Fruit fly (Drosophila melanogaster): Measurements from ENCODE around the gene CG15803.

DNA sequence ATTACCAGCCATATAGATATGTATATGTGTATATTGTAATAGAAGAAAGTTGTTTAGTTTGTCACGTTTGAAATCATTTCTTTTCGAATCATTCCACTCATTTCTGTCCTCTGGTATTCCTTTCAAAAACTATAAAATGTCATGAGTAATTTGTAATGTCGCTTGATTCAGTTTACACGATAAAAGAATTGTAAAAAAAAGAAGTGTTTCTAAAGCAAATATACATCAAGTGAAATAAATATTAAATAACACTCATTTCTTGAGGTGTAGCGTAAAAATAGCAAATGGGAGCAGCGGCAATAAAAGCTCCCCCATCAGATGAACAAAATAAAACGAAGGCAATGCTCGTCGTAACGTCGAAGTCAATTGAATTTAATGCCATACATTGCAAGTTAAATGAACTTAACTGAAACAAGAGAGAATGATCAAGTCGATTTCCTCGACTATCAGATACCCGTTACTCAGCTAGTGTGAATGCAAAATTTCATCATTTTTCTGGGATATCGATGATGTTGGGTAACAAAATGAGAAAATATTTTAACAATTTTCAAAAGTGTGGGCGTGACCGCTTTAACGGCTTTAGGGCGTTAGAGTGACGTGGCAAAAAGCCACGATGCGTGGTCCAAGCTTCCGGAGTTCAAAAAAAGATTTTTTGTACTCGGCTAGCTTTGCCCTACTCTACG lies 65.1 kb downstream of the CG15803 start:
- TF ChIP-seq CG1621 (tag; optimal IDR thresholded peaks at IDR 0.05) (no peak), Smox (GFP tag; optimal IDR thresholded peaks at IDR 0.05) (peak; percentile 21), CG6163 (GFP tag; IDR thresholded peaks at IDR 0.05) (no peak), topi (GFP tag; optimal IDR thresholded peaks at IDR 0.05) (peak; percentile 3), Sox14 (GFP tag; optimal IDR thresholded peaks at IDR 0.05) (peak; percentile 48)
